Fruit fly (Drosophila melanogaster) whole organism, embryonic: Measurements from ENCODE around the gene CG46462.

Experiments used
- ATbp ChIP-seq: fragments of 200-800 bp; sonication (Bioruptor generic); optimal IDR thresholded peaks from 2 replicates; lab custom pipeline; 2017; ENCODE audit warnings: missing biosample characterization, mild to moderate bottlenecking, missing genetic modification characterization, missing genetic modification reagents
- Asciz ChIP-seq: fragments of 200-800 bp; sonication (Bioruptor generic); optimal IDR thresholded peaks from 2 replicates; lab custom pipeline; 2017; ENCODE audit warnings: missing biosample characterization, mild to moderate bottlenecking, missing genetic modification characterization, missing genetic modification reagents
- CG10267 ChIP-seq: fragments of 200-800 bp; sonication (Bioruptor generic); optimal IDR thresholded peaks from 2 replicates; lab custom pipeline; 2018; ENCODE audit warnings: missing biosample characterization, mild to moderate bottlenecking, missing genetic modification characterization, moderate library complexity
- CG10366 ChIP-seq: fragments of 200-800 bp; sonication (Bioruptor generic); IDR thresholded peaks from 2 replicates; pipeline ENCODE4 v1.3.6; 2022; ENCODE audit warnings: missing biosample characterization, missing genetic modification characterization
- CG11504 ChIP-seq: fragments of 200-800 bp; sonication (Bioruptor generic); optimal IDR thresholded peaks from 3 replicates; lab custom pipeline; 2019; ENCODE audit warnings: missing biosample characterization, mild to moderate bottlenecking, missing genetic modification characterization, moderate library complexity
- CG13123 ChIP-seq: fragments of 200-800 bp; sonication (Bioruptor generic); optimal IDR thresholded peaks from 2 replicates; lab custom pipeline; 2016; ENCODE audit warnings: missing biosample characterization, missing genetic modification characterization
- CG14050 ChIP-seq: fragments of 200-800 bp; sonication (Bioruptor generic); IDR thresholded peaks from 3 replicates; pipeline ENCODE4 v1.3.6; 2022; ENCODE audit warnings: missing biosample characterization, missing genetic modification characterization
- CG14441 ChIP-seq: fragments of 200-800 bp; sonication (Bioruptor generic); IDR thresholded peaks from 2 replicates; pipeline ENCODE4 v1.3.6; 2022; ENCODE audit warnings: missing biosample characterization, missing genetic modification characterization
- CG15601 ChIP-seq: fragments of 200-800 bp; sonication (Bioruptor generic); optimal IDR thresholded peaks from 3 replicates; lab custom pipeline; 2019; ENCODE audit warnings: missing biosample characterization, mild to moderate bottlenecking, missing genetic modification characterization, moderate library complexity
- CG18011 ChIP-seq: fragments of 200-800 bp; sonication (Bioruptor generic); optimal IDR thresholded peaks from 2 replicates; lab custom pipeline; 2017; ENCODE audit warnings: missing biosample characterization, missing genetic modification characterization, mild to moderate bottlenecking, moderate library complexity, missing genotype
- CG18262 ChIP-seq: fragments of 200-800 bp; optimal IDR thresholded peaks from 3 replicates; lab custom pipeline; 2019; ENCODE audit warnings: missing biosample characterization, mild to moderate bottlenecking, missing genetic modification characterization, moderate library complexity
- CG2889 ChIP-seq: fragments of 200-800 bp; sonication (Bioruptor generic); IDR thresholded peaks from 3 replicates; pipeline ENCODE4 v1.3.6; 2022; ENCODE audit warnings: missing biosample characterization, missing genetic modification characterization
- CG32767 ChIP-seq: fragments of 200-800 bp; sonication (Bioruptor generic); IDR thresholded peaks from 2 replicates; pipeline ENCODE4 v1.3.6; 2022; ENCODE audit warnings: missing biosample characterization, missing genetic modification characterization
- CG3995 ChIP-seq: fragments of 200-800 bp; sonication (Bioruptor generic); optimal IDR thresholded peaks from 3 replicates; lab custom pipeline; 2016; ENCODE audit warnings: missing biosample characterization, missing genetic modification characterization
- CG4707 ChIP-seq: fragments of 200-800 bp; sonication (Bioruptor generic); optimal IDR thresholded peaks from 2 replicates; lab custom pipeline; 2018; ENCODE audit warnings: missing biosample characterization, mild to moderate bottlenecking, missing genetic modification characterization, moderate library complexity
- CG6254 ChIP-seq: fragments of 200-800 bp; sonication (Bioruptor generic); optimal IDR thresholded peaks from 3 replicates; lab custom pipeline; 2017; ENCODE audit warnings: mild to moderate bottlenecking, missing biosample characterization, missing genetic modification reagents, missing genetic modification characterization
- CG6765 ChIP-seq: fragments of 200-800 bp; sonication (Bioruptor generic); optimal IDR thresholded peaks from 3 replicates; lab custom pipeline; 2017; ENCODE audit warnings: missing biosample characterization, mild to moderate bottlenecking, missing genetic modification characterization
- CG6791 ChIP-seq: fragments of 200-800 bp; sonication (Bioruptor generic); IDR thresholded peaks from 3 replicates; pipeline ENCODE4 v1.3.6; 2022; ENCODE audit warnings: missing biosample characterization, missing genetic modification characterization; ENCODE audit not compliant: partially characterized antibody
- CG7556 ChIP-seq: fragments of 200-800 bp; sonication (Bioruptor generic); optimal IDR thresholded peaks from 2 replicates; lab custom pipeline; 2017; ENCODE audit warnings: missing biosample characterization, mild to moderate bottlenecking, missing genetic modification characterization
- CG7786 ChIP-seq: fragments of 200-800 bp; sonication (Bioruptor generic); optimal IDR thresholded peaks from 2 replicates; lab custom pipeline; 2016; ENCODE audit warnings: missing biosample characterization, missing genetic modification characterization
- CG7839 ChIP-seq: fragments of 200-800 bp; sonication (Bioruptor generic); optimal IDR thresholded peaks from 3 replicates; lab custom pipeline; 2018; ENCODE audit warnings: missing biosample characterization, mild to moderate bottlenecking, missing genetic modification characterization, moderate library complexity
- CG8281 ChIP-seq: fragments of 200-800 bp; sonication (Bioruptor generic); optimal IDR thresholded peaks from 2 replicates; lab custom pipeline; 2018; ENCODE audit warnings: missing biosample characterization, mild to moderate bottlenecking, missing genetic modification characterization, moderate library complexity
- CG9609 ChIP-seq: fragments of 200-800 bp; sonication (Bioruptor generic); optimal IDR thresholded peaks from 3 replicates; lab custom pipeline; 2016; ENCODE audit warnings: missing biosample characterization, missing genetic modification characterization
- CG9727 ChIP-seq: fragments of 200-800 bp; sonication (Bioruptor generic); optimal IDR thresholded peaks from 3 replicates; lab custom pipeline; 2017; ENCODE audit warnings: missing biosample characterization, mild to moderate bottlenecking, missing genetic modification characterization
- CG9932 ChIP-seq: fragments of 200-800 bp; sonication (Bioruptor generic); IDR thresholded peaks from 2 replicates; pipeline ENCODE4 v1.3.6; 2022; ENCODE audit warnings: missing biosample characterization, missing genetic modification characterization
- H2.0 ChIP-seq: fragments of 200-800 bp; sonication (Bioruptor generic); IDR thresholded peaks from 2 replicates; pipeline ENCODE4 v1.3.6; 2022; ENCODE audit warnings: missing biosample characterization, missing genetic modification characterization
- Hmr ChIP-seq: fragments of 200-800 bp; sonication (Bioruptor generic); optimal IDR thresholded peaks from 3 replicates; lab custom pipeline; 2017; ENCODE audit warnings: mild to moderate bottlenecking, missing biosample characterization, missing genetic modification reagents, missing genetic modification characterization
- Sin3A ChIP-seq: fragments of >200 bp; optimal IDR thresholded peaks from 2 replicates; lab custom pipeline; 2018
- ap ChIP-seq: fragments of 200-800 bp; sonication (Bioruptor generic); IDR thresholded peaks from 2 replicates; pipeline ENCODE4 v1.3.6; 2022; ENCODE audit warnings: missing biosample characterization, missing genetic modification characterization
- bowl ChIP-seq: fragments of 200-800 bp; sonication (Bioruptor generic); IDR thresholded peaks from 2 replicates; pipeline ENCODE4 v1.3.6; 2022; ENCODE audit warnings: missing biosample characterization, missing genetic modification characterization
- chif ChIP-seq, 2 experiments: fragments of 200-800 bp; sonication (Bioruptor generic); optimal IDR thresholded peaks; 3 replicates each; lab custom pipeline; 2016; ENCODE audit warnings: missing biosample characterization in 2 of 2, missing genetic modification characterization in 2 of 2
- dan ChIP-seq: fragments of 200-800 bp; sonication (Bioruptor generic); IDR thresholded peaks from 2 replicates; pipeline ENCODE4 v1.3.6; 2022; ENCODE audit warnings: missing biosample characterization, missing genetic modification characterization
- disco-r ChIP-seq: fragments of 200-800 bp; sonication (Bioruptor generic); optimal IDR thresholded peaks from 2 replicates; lab custom pipeline; 2016; ENCODE audit warnings: missing biosample characterization, missing genetic modification characterization
- exex ChIP-seq: fragments of 200-800 bp; sonication (Bioruptor generic); optimal IDR thresholded peaks from 4 replicates; lab custom pipeline; 2018; ENCODE audit warnings: missing biosample characterization, mild to moderate bottlenecking, missing genetic modification characterization, moderate library complexity
- fd64A ChIP-seq: fragments of 200-800 bp; sonication (Bioruptor generic); optimal IDR thresholded peaks from 3 replicates; lab custom pipeline; 2018; ENCODE audit warnings: missing biosample characterization, mild to moderate bottlenecking, missing genetic modification characterization
- gce ChIP-seq: fragments of 200-800 bp; sonication (Bioruptor generic); IDR thresholded peaks from 3 replicates; pipeline ENCODE4 v1.3.6; 2022; ENCODE audit warnings: missing biosample characterization, missing genetic modification characterization
- gem ChIP-seq: fragments of 200-800 bp; sonication (Bioruptor generic); optimal IDR thresholded peaks from 2 replicates; lab custom pipeline; 2019; ENCODE audit warnings: missing biosample characterization, mild to moderate bottlenecking, missing genetic modification characterization, moderate library complexity
- jigr1 ChIP-seq: fragments of 200-800 bp; sonication (Bioruptor generic); IDR thresholded peaks from 3 replicates; pipeline ENCODE4 v1.3.6; 2022; ENCODE audit warnings: missing biosample characterization, missing genetic modification characterization
- kay ChIP-seq: fragments of 200-800 bp; sonication (Bioruptor generic); optimal IDR thresholded peaks from 2 replicates; lab custom pipeline; 2016; ENCODE audit warnings: missing biosample characterization, missing genetic modification characterization
- maf-S ChIP-seq: fragments of 200-800 bp; sonication (Bioruptor generic); optimal IDR thresholded peaks from 2 replicates; lab custom pipeline; 2016; ENCODE audit warnings: missing biosample characterization, missing genetic modification characterization
- odd ChIP-seq: fragments of 200-800 bp; sonication (Bioruptor generic); optimal IDR thresholded peaks from 2 replicates; lab custom pipeline; 2017; ENCODE audit warnings: missing biosample characterization, mild to moderate bottlenecking, missing genetic modification characterization
- salm ChIP-seq: fragments of 200-800 bp; sonication (Bioruptor generic); optimal IDR thresholded peaks from 2 replicates; lab custom pipeline; 2018; ENCODE audit warnings: missing biosample characterization, mild to moderate bottlenecking, missing genetic modification characterization
- sima ChIP-seq: fragments of 200-800 bp; sonication (Bioruptor generic); optimal IDR thresholded peaks from 2 replicates; lab custom pipeline; 2016; ENCODE audit warnings: missing biosample characterization, missing genetic modification characterization
- stc ChIP-seq: fragments of 200-800 bp; sonication (Bioruptor generic); IDR thresholded peaks from 2 replicates; pipeline ENCODE4 v1.3.6; 2022; ENCODE audit warnings: missing biosample characterization, missing genetic modification characterization
- tap ChIP-seq: fragments of 200-800 bp; optimal IDR thresholded peaks from 3 replicates; lab custom pipeline; 2019; ENCODE audit warnings: missing biosample characterization, mild to moderate bottlenecking, missing genetic modification characterization, moderate library complexity
- toy ChIP-seq: fragments of 200-800 bp; sonication (Bioruptor generic); IDR thresholded peaks from 2 replicates; pipeline ENCODE4 v1.3.6; 2022; ENCODE audit warnings: missing biosample characterization, missing genetic modification characterization
- trem ChIP-seq: fragments of 200-800 bp; optimal IDR thresholded peaks from 3 replicates; lab custom pipeline; 2019; ENCODE audit warnings: missing biosample characterization, mild to moderate bottlenecking, missing genetic modification characterization, moderate library complexity
- usp ChIP-seq: fragments of >200 bp; optimal IDR thresholded peaks from 2 replicates; lab custom pipeline; 2017; ENCODE audit warnings: missing biosample characterization, missing genetic modification characterization
- zfh1 ChIP-seq: fragments of 200-800 bp; sonication (Bioruptor generic); IDR thresholded peaks from 3 replicates; pipeline ENCODE4 v1.3.6; 2022; ENCODE audit warnings: missing biosample characterization, missing genetic modification characterization

Gene CG46462

DNA sequence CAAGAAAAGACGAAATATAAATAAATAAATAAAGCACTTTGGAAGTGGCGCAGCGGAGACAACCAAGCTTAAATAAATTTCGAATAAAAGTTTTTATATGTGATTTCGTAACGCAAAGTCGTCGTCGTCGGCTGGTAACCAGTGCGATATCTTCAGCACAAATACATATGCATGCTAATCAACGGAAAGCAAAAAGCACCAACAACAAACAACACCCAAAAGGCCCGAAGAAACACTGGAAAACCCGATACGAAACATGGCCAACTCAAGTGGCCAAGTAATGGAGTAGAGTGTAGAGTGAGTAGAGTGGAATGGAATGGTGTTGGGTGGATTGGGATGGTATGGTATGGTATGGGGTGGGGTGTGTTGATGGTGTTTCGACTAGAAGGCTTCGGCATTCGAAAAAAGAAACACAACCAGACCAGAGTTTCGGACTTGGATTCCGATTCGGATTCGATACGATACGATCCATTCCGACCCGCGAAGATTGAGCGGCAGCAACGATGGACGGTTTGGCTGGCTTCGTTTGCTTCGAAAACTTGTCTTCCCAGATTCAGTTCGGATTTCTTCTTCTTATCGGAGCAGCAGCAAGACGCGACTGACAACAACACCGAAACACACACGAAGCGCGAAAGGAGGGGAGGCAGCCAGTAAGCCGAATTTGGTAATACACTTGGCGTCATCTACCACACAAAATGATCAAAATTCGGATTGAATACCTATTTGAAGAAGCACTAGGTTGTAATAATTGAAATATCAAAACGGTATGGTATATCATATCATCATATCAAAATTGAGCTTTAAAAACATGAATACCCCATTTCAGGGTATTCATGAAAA is 28.7 kb upstream of the CG46462 start (continued):
- TF ChIP-seq CG3995 (GFP tag; lab: Kevin White, UChicago) (peak; percentile 71), H2.0 (peak; percentile 94), zfh1 (GFP tag; lab: Robert Waterston, UW) (peak; percentile 89), CG11504 (tag; lab: Kevin White, UChicago) (peak; percentile 87), jigr1 (GFP tag; lab: Robert Waterston, UW) (no peak; the same call in 1 of the 3 replicates), CG14050 (GFP tag; lab: Robert Waterston, UW) (peak; percentile 93), disco-r (GFP tag; lab: Kevin White, UChicago) (peak; percentile 94), CG9932 (GFP tag; lab: Robert Waterston, UW) (peak; percentile 97), CG15601 (peak; percentile 91), usp (no peak), CG32767 (GFP tag; lab: Robert Waterston, UW) (peak; percentile 93), CG9727 (peak; percentile 91), CG4707 (GFP tag; lab: Kevin White, UChicago) (peak; percentile 86), CG6765 (GFP tag; lab: Kevin White, UChicago) (peak; percentile 90), CG8281 (tag; lab: Kevin White, UChicago) (peak; percentile 81), ap (GFP tag; lab: Robert Waterston, UW) (peak; percentile 94), odd (GFP tag; lab: Kevin White, UChicago) (peak; percentile 90), tap (tag; lab: Kevin White, UChicago) (peak; percentile 79), Asciz (GFP tag; lab: Kevin White, UChicago) (peak; percentile 91), dan (GFP tag; lab: Robert Waterston, UW) (no peak), fd64A (GFP tag; lab: Kevin White, UChicago) (peak; percentile 30), toy (GFP tag; lab: Robert Waterston, UW) (peak; percentile 86), kay (GFP tag; lab: Kevin White, UChicago) (peak; percentile 91), CG13123 (GFP tag; lab: Kevin White, UChicago) (peak; percentile 90), chif (GFP tag; optimal IDR thresholded peaks at IDR 0.05; lab: Kevin White, UChicago) (peak; percentile 93 to 94), CG18262 (peak; percentile 87), CG18011 (peak; percentile 78), bowl (GFP tag; lab: Robert Waterston, UW) (peak; percentile 86), CG14441 (peak; percentile 89), stc (peak; percentile 90), gem (tag; lab: Kevin White, UChicago) (peak; percentile 97), sima (peak; percentile 92), CG10267 (peak; percentile 69), ATbp (GFP tag; lab: Kevin White, UChicago) (peak; percentile 85), CG7839 (peak; percentile 97), Sin3A (no peak), salm (tag; lab: Kevin White, UChicago) (peak; percentile 90), CG6791 (GFP tag; lab: Robert Waterston, UW) (no peak), maf-S (peak; percentile 96), CG9609 (peak; percentile 94), exex (tag; lab: Kevin White, UChicago) (peak; percentile 46), CG10366 (GFP tag; lab: Robert Waterston, UW) (peak; percentile 94), CG6254 (GFP tag; lab: Kevin White, UChicago) (peak; percentile 86), CG7556 (GFP tag; lab: Kevin White, UChicago) (peak; percentile 93), CG7786 (peak; percentile 97), Hmr (GFP tag; lab: Kevin White, UChicago) (peak; percentile 95), gce (GFP tag; lab: Robert Waterston, UW) (peak; percentile 57; the same call in 1 of the 3 replicates), trem (tag; lab: Kevin White, UChicago) (peak; percentile 81), CG2889 (GFP tag; lab: Robert Waterston, UW) (peak; percentile 94)
